Fruit fly (Drosophila melanogaster) whole organism, wandering third instar larva: ENCODE measurements around the gene CG11322.

Source experiments
- Abd-B ChIP-seq: fragments of >200 bp; optimal IDR thresholded peaks from 2 replicates; lab custom pipeline; 2017; ENCODE audit warnings: missing biosample characterization, missing genetic modification characterization
- CG32264 ChIP-seq: fragments of 200-800 bp; sonication (Bioruptor generic); optimal IDR thresholded peaks from 2 replicates; lab custom pipeline; 2016; ENCODE audit warnings: missing biosample characterization, missing genetic modification characterization
- CG9705 ChIP-seq: fragments of 200-800 bp; sonication (Bioruptor generic); optimal IDR thresholded peaks from 2 replicates; lab custom pipeline; 2018; ENCODE audit warnings: missing biosample characterization, mild to moderate bottlenecking, missing genetic modification characterization
- CrebA ChIP-seq: fragments of 200-800 bp; sonication (Bioruptor generic); optimal IDR thresholded peaks from 2 replicates; lab custom pipeline; 2016; ENCODE audit warnings: missing biosample characterization, mild to moderate bottlenecking, missing genetic modification characterization, borderline replicate concordance
- Dif ChIP-seq: fragments of 200-275, 200-300 bp; sonication (Bioruptor generic); optimal IDR thresholded peaks from 2 replicates; lab custom pipeline; 2018; ENCODE audit warnings: missing biosample characterization, missing genetic modification characterization; ENCODE audit not compliant: partially characterized antibody
- GATAd ChIP-seq: sonication (Bioruptor generic); optimal IDR thresholded peaks from 2 replicates; lab custom pipeline; 2016; ENCODE audit warnings: missing biosample characterization, missing genetic modification characterization
- HLH106 ChIP-seq: fragments of 200-800 bp; optimal IDR thresholded peaks from 3 replicates; lab custom pipeline; 2019; ENCODE audit warnings: missing biosample characterization, mild to moderate bottlenecking, missing genetic modification characterization, moderate library complexity
- Hnf4 ChIP-seq: fragments of 200-800 bp; sonication (Bioruptor generic); optimal IDR thresholded peaks from 2 replicates; lab custom pipeline; 2016; ENCODE audit warnings: missing biosample characterization, mild to moderate bottlenecking, missing genetic modification characterization
- Hr83 ChIP-seq: fragments of 200-300 bp; sonication (Bioruptor generic); optimal IDR thresholded peaks from 2 replicates; lab custom pipeline; 2016; ENCODE audit warnings: missing biosample characterization, mild to moderate bottlenecking, missing genetic modification characterization, moderate library complexity; ENCODE audit not compliant: poor library complexity, severe bottlenecking
- Mio ChIP-seq: sonication (Bioruptor generic); optimal IDR thresholded peaks from 2 replicates; lab custom pipeline; 2016; ENCODE audit warnings: missing biosample characterization, missing genetic modification characterization
- Myc ChIP-seq: fragments of >200 bp; optimal IDR thresholded peaks from 2 replicates; lab custom pipeline; 2017
- N ChIP-seq: fragments of >200 bp; optimal IDR thresholded peaks from 2 replicates; lab custom pipeline; 2018; ENCODE audit warnings: missing biosample characterization, missing external identifiers, missing genetic modification characterization
- OdsH ChIP-seq: fragments of 200-800 bp; sonication (Bioruptor generic); optimal IDR thresholded peaks from 2 replicates; lab custom pipeline; 2016; ENCODE audit warnings: missing biosample characterization, mild to moderate bottlenecking, missing genetic modification characterization
- Rel ChIP-seq, 2 experiments: fragments of 200-800 bp; sonication (Bioruptor generic) in 1 of 2; optimal IDR thresholded peaks; 2 replicates in 1 of 2; 3 replicates in 1 of 2; lab custom pipeline; 2016 to 2019; ENCODE audit warnings: mild to moderate bottlenecking in 2 of 2, missing biosample characterization in 2 of 2, missing genetic modification characterization in 2 of 2, moderate library complexity in 1 of 2
- Sp1 ChIP-seq: fragments of 200-800 bp; sonication (Bioruptor generic); optimal IDR thresholded peaks from 3 replicates; lab custom pipeline; 2019; ENCODE audit warnings: missing biosample characterization, mild to moderate bottlenecking, missing genetic modification characterization, moderate library complexity
- Vsx2 ChIP-seq: fragments of 200-300, 225-300 bp; sonication (Bioruptor generic); optimal IDR thresholded peaks from 2 replicates; lab custom pipeline; 2018; ENCODE audit warnings: missing biosample characterization, missing genetic modification characterization; ENCODE audit not compliant: partially characterized antibody
- br ChIP-seq: fragments of 200-800 bp; sonication (Bioruptor generic); optimal IDR thresholded peaks from 2 replicates; lab custom pipeline; 2016; ENCODE audit warnings: missing biosample characterization, missing genetic modification characterization
- brk ChIP-seq: fragments of 200-800 bp; sonication (Bioruptor generic); optimal IDR thresholded peaks from 2 replicates; lab custom pipeline; 2016; ENCODE audit warnings: missing biosample characterization, mild to moderate bottlenecking, missing genetic modification characterization
- dl ChIP-seq, 2 experiments: fragments of 175-275, 200-275 bp in 1 of 2; fragments of 200-275 bp in 1 of 2; sonication (Bioruptor generic); optimal IDR thresholded peaks; lab custom pipeline; 2018; ENCODE audit warnings: mild to moderate bottlenecking in 2 of 2, missing biosample characterization in 2 of 2, missing genetic modification characterization in 2 of 2, moderate library complexity in 2 of 2; ENCODE audit not compliant: partially characterized antibody in 2 of 2, insufficient read depth in 1 of 2
- dmrt93B ChIP-seq: fragments of 200-800 bp; sonication (Bioruptor generic); optimal IDR thresholded peaks from 2 replicates; lab custom pipeline; 2018; ENCODE audit warnings: missing biosample characterization, mild to moderate bottlenecking, missing genetic modification characterization
- ey ChIP-seq: fragments of 200-800 bp; sonication (Bioruptor generic); optimal IDR thresholded peaks from 2 replicates; lab custom pipeline; 2016; ENCODE audit warnings: missing biosample characterization, missing genetic modification characterization
- fru ChIP-seq: fragments of 200-800 bp; sonication (Bioruptor generic); optimal IDR thresholded peaks from 3 replicates; lab custom pipeline; 2016; ENCODE audit warnings: missing biosample characterization, mild to moderate bottlenecking, missing genetic modification characterization
- h ChIP-seq: fragments of 200-800 bp; sonication (Bioruptor generic); optimal IDR thresholded peaks from 3 replicates; lab custom pipeline; 2016; ENCODE audit warnings: missing biosample characterization, mild to moderate bottlenecking, missing genetic modification characterization
- jim ChIP-seq: fragments of 175-275, 200-325 bp; sonication (Bioruptor generic); optimal IDR thresholded peaks from 2 replicates; lab custom pipeline; 2016; ENCODE audit warnings: missing biosample characterization, mild to moderate bottlenecking, missing genetic modification characterization
- lola ChIP-seq: fragments of >200 bp; optimal IDR thresholded peaks from 2 replicates; lab custom pipeline; 2017; ENCODE audit warnings: missing biosample characterization, missing genetic modification characterization
- pan ChIP-seq: fragments of >200 bp; optimal IDR thresholded peaks from 2 replicates; lab custom pipeline; 2017
- psq ChIP-seq: fragments of 200-800 bp; sonication (Bioruptor generic); optimal IDR thresholded peaks from 3 replicates; lab custom pipeline; 2017; ENCODE audit warnings: missing biosample characterization, mild to moderate bottlenecking, missing genetic modification characterization, moderate library complexity
- sage ChIP-seq: fragments of 200-800 bp; sonication (Bioruptor generic); optimal IDR thresholded peaks from 2 replicates; lab custom pipeline; 2016; ENCODE audit warnings: missing biosample characterization, mild to moderate bottlenecking, missing genetic modification characterization
- sv ChIP-seq: fragments of 200-800 bp; sonication (Bioruptor generic); optimal IDR thresholded peaks from 3 replicates; lab custom pipeline; 2016; ENCODE audit warnings: missing biosample characterization, missing genetic modification characterization
- usp ChIP-seq: fragments of >200 bp; optimal IDR thresholded peaks from 2 replicates; lab custom pipeline; 2017; ENCODE audit warnings: missing biosample characterization, missing genetic modification characterization

The CG11322 gene

dm6 chr2L:6786674-6787028 is 27.2 kb upstream of the CG11322 start, which contains the start of gene nrv1:
nrv1 (minus strand) TSS chr2L:6786861.
- no peak for TF ChIP-seq Rel (GFP tag; optimal IDR thresholded peaks at IDR 0.05; lab: Kevin White, UChicago)
- TF ChIP-seq Rel (tag; optimal IDR thresholded peaks at IDR 0.05; lab: Kevin White, UChicago): no peak
- TF ChIP-seq fru (GFP tag; lab: Kevin White, UChicago): no peak
- no peak for TF ChIP-seq jim
- TF ChIP-seq Hr83 (GFP tag; lab: Kevin White, UChicago): peak; percentile 93
- no peak for TF ChIP-seq ey (GFP tag; lab: Kevin White, UChicago)
- TF ChIP-seq dl (GFP tag; optimal IDR thresholded peaks at IDR 0.05; lab: Kevin White, UChicago; ENCODE audit: insufficient read depth in 1 of 2, partially characterized antibody in 2 of 2): peak; percentile 93 to 94
- TF ChIP-seq CG9705: no peak
- TF ChIP-seq HLH106 (tag; lab: Kevin White, UChicago): no peak
- TF ChIP-seq dmrt93B: no peak
- TF ChIP-seq Vsx2 (GFP tag; lab: Kevin White, UChicago): peak; percentile 76
- no peak for TF ChIP-seq usp (GFP tag; lab: Kevin White, UChicago)
- no peak for TF ChIP-seq br (GFP tag; lab: Kevin White, UChicago)
- no peak for TF ChIP-seq pan (lab: Kevin White, UChicago)
- no peak for TF ChIP-seq Sp1 (GFP tag; lab: Kevin White, UChicago)
- TF ChIP-seq psq (GFP tag; lab: Kevin White, UChicago): no peak
- peak; percentile 38 for TF ChIP-seq CrebA (GFP tag; lab: Kevin White, UChicago)
- no peak for TF ChIP-seq N (GFP tag; lab: Kevin White, UChicago)
- no peak for TF ChIP-seq Hnf4
- TF ChIP-seq CG32264: no peak
- TF ChIP-seq OdsH (GFP tag; lab: Kevin White, UChicago): no peak
- peak; percentile 95 for TF ChIP-seq Dif (GFP tag; lab: Kevin White, UChicago)
- TF ChIP-seq Mio (GFP tag; lab: Kevin White, UChicago): no peak
- no peak for TF ChIP-seq brk (GFP tag; lab: Kevin White, UChicago)
- TF ChIP-seq h: no peak

DNA sequence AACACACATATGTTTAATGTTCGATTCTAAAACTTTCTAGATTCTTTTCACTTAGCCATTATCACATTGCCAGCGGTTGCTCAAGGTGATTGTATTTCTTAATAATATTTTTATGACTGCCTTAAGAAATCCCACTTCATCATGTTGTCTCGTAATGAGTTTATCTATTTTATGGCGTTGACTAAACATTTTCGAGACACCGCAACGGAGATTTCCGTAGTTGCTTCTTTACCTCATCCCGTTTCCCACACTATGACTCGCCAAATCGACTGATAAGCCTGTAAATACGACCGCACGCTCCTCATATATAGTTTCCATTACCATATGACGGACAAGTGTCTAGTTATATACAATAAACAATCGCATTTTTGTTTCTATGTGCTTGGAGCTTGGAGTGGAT is 26.2 kb upstream of the CG11322 start:
- no peak for TF ChIP-seq Sp1 (GFP tag; lab: Kevin White, UChicago)

- no peak for TF ChIP-seq sv (GFP tag; lab: Kevin White, UChicago)
- TF ChIP-seq HLH106 (tag; lab: Kevin White, UChicago): no peak
- TF ChIP-seq lola (GFP tag; lab: Kevin White, UChicago): no peak
- TF ChIP-seq Hr83 (GFP tag; lab: Kevin White, UChicago): no peak
These were observed 24.8 kb upstream of the CG11322 start for dm6 chr2L:6784235-6784634.

dm6 chr2L:6783395-6783794 is 24.0 kb upstream of the CG11322 start:
- TF ChIP-seq Myc (lab: Kevin White, UChicago) (peak; percentile 0), Hr83 (GFP tag; lab: Kevin White, UChicago) (no peak), psq (GFP tag; lab: Kevin White, UChicago) (no peak), Rel (GFP tag; optimal IDR thresholded peaks at IDR 0.05; lab: Kevin White, UChicago) (no peak), Rel (tag; optimal IDR thresholded peaks at IDR 0.05; lab: Kevin White, UChicago) (peak; percentile 97)

- no peak for TF ChIP-seq CG32264
- no peak for TF ChIP-seq sage (GFP tag; lab: Kevin White, UChicago)
- TF ChIP-seq CrebA (GFP tag; lab: Kevin White, UChicago): no peak
- TF ChIP-seq usp (GFP tag; lab: Kevin White, UChicago): no peak
- no peak for TF ChIP-seq ey (GFP tag; lab: Kevin White, UChicago)
- TF ChIP-seq Abd-B (GFP tag; lab: Kevin White, UChicago): no peak
- TF ChIP-seq Sp1 (GFP tag; lab: Kevin White, UChicago): no peak
- no peak for TF ChIP-seq Hr83 (GFP tag; lab: Kevin White, UChicago)
- no peak for TF ChIP-seq GATAd (GFP tag; lab: Kevin White, UChicago)
- no peak for TF ChIP-seq pan (lab: Kevin White, UChicago)
- no peak for TF ChIP-seq CG9705
- no peak for TF ChIP-seq br (GFP tag; lab: Kevin White, UChicago)
- TF ChIP-seq Hnf4: no peak
- no peak for TF ChIP-seq Myc (lab: Kevin White, UChicago)
- no peak for TF ChIP-seq Dif (GFP tag; lab: Kevin White, UChicago)
- no peak for TF ChIP-seq fru (GFP tag; lab: Kevin White, UChicago)
- TF ChIP-seq Mio (GFP tag; lab: Kevin White, UChicago): no peak
These were observed 15.4 kb upstream of the CG11322 start for dm6 chr2L:6774853-6775252.
